Worm (Caenorhabditis elegans) whole organism, L2 larva: ENCODE results near the gene C28D4.10.
"Not testable (repeated sequence)": the region's sequence is repeated elsewhere in the genome, so short reads cannot be mapped to it uniquely, and the experiment has no call there.

ENCODE experiments used
- ama-1 ChIP-seq: fragments of 150-350 bp; optimal IDR thresholded peaks from 2 replicates; lab custom pipeline; 2018; ENCODE audit warnings: inconsistent platforms
- blmp-1 ChIP-seq: sonication (generic microtip); optimal IDR thresholded peaks from 2 replicates; lab custom pipeline; 2017; ENCODE audit warnings: missing genetic modification characterization, mild to moderate bottlenecking, missing compliant biosample characterization, antibody characterized with exemption, moderate library complexity; ENCODE audit not compliant: insufficient read depth
- lsy-2 ChIP-seq, 2 experiments: fragments of 150-350 bp in 1 of 2; sonication (generic microtip) in 1 of 2; optimal IDR thresholded peaks; 2 replicates each; lab custom pipeline; 2014 to 2017; ENCODE audit warnings: missing biosample characterization in 2 of 2, missing genetic modification characterization in 2 of 2
- mab-5 ChIP-seq: fragments of 150-350 bp; optimal IDR thresholded peaks from 2 replicates; lab custom pipeline; 2014; ENCODE audit warnings: missing biosample characterization, missing genetic modification characterization
- nhr-12 ChIP-seq: fragments of 150-350 bp; optimal IDR thresholded peaks from 2 replicates; lab custom pipeline; 2014; ENCODE audit warnings: missing biosample characterization, missing genetic modification characterization
- nhr-23 ChIP-seq: fragments of 150-350 bp; optimal IDR thresholded peaks from 2 replicates; lab custom pipeline; 2014; ENCODE audit warnings: missing biosample characterization, missing genetic modification reagents, missing genetic modification characterization
- skn-1 ChIP-seq: sonication (generic microtip); optimal IDR thresholded peaks from 2 replicates; lab custom pipeline; 2017; ENCODE audit warnings: missing biosample characterization, missing genetic modification characterization
- snpc-4 ChIP-seq: fragments of 150-350 bp; optimal IDR thresholded peaks from 2 replicates; lab custom pipeline; 2014; ENCODE audit warnings: missing biosample characterization, missing genetic modification characterization
- unc-55 ChIP-seq: fragments of 150-350 bp; sonication (generic microtip); optimal IDR thresholded peaks from 3 replicates; lab custom pipeline; 2014; ENCODE audit warnings: missing biosample characterization, missing genetic modification reagents, missing genetic modification characterization
- ztf-11 ChIP-seq: sonication (generic microtip); optimal IDR thresholded peaks from 2 replicates; lab custom pipeline; 2017; ENCODE audit warnings: missing biosample characterization, missing genetic modification characterization

- not testable (repeated sequence) for TF ChIP-seq ztf-11 (tag; lab: Kevin White, UChicago); unc-55 (GFP tag; lab: Kevin White, UChicago); blmp-1 (tag; lab: Kevin White, UChicago); nhr-12; mab-5 (tag; lab: Kevin White, UChicago); skn-1 (tag; lab: Kevin White, UChicago); nhr-23 (tag; lab: Kevin White, UChicago); lsy-2 (tag; optimal IDR thresholded peaks at IDR 0.05; lab: Kevin White, UChicago); ama-1 (lab: Kevin White, UChicago); snpc-4 (tag; lab: Kevin White, UChicago)
These were observed 2.7 kb downstream of the C28D4.10 start, which contains the start of gene gln-6 for ce11 chrIV:9740851-9741549.
